Worm (Caenorhabditis elegans) whole organism, late embryonic: ENCODE results near the gene Y116A8C.44.

Experiments used
- F13H6.1 ChIP-seq: sonication (generic microtip); optimal IDR thresholded peaks from 2 replicates; lab custom pipeline; 2016; ENCODE audit warnings: missing genetic modification characterization, missing compliant biosample characterization
- T23F11.4 ChIP-seq: fragments of 200-800 bp; sonication (Bioruptor generic); optimal IDR thresholded peaks from 2 replicates; lab custom pipeline; 2018; ENCODE audit warnings: mild to moderate bottlenecking, missing genetic modification characterization, missing compliant biosample characterization
- Y22D7AL.16 ChIP-seq: sonication (generic microtip); optimal IDR thresholded peaks from 2 replicates; lab custom pipeline; 2016; ENCODE audit warnings: missing genetic modification characterization, missing compliant biosample characterization
- ceh-14 ChIP-seq: sonication (generic microtip); optimal IDR thresholded peaks from 2 replicates; lab custom pipeline; 2016; ENCODE audit warnings: missing genotype, missing genetic modification characterization, missing compliant biosample characterization
- ceh-18 ChIP-seq: sonication (generic microtip); optimal IDR thresholded peaks from 2 replicates; lab custom pipeline; 2016; ENCODE audit warnings: missing genetic modification characterization, missing compliant biosample characterization
- ceh-2 ChIP-seq: sonication (generic microtip); optimal IDR thresholded peaks from 2 replicates; lab custom pipeline; 2016; ENCODE audit warnings: missing genotype, missing genetic modification characterization, missing compliant biosample characterization
- ceh-22 ChIP-seq: sonication (generic microtip); optimal IDR thresholded peaks from 2 replicates; lab custom pipeline; 2017; ENCODE audit warnings: missing biosample characterization, missing genetic modification characterization
- ceh-24 ChIP-seq: sonication (generic microtip); optimal IDR thresholded peaks from 2 replicates; lab custom pipeline; 2016; ENCODE audit warnings: mild to moderate bottlenecking, missing genetic modification characterization, missing compliant biosample characterization
- ceh-30 ChIP-seq: fragments of 150-350 bp; optimal IDR thresholded peaks from 2 replicates; lab custom pipeline; 2014; ENCODE audit warnings: missing biosample characterization, missing genetic modification characterization
- ceh-31 ChIP-seq: sonication (generic microtip); optimal IDR thresholded peaks from 2 replicates; lab custom pipeline; 2016; ENCODE audit warnings: missing genetic modification characterization, missing compliant biosample characterization
- ceh-45 ChIP-seq: fragments of 200-800 bp; sonication (Bioruptor generic); IDR thresholded peaks from 2 replicates; pipeline ENCODE4 v1.3.6; 2022; ENCODE audit warnings: missing genetic modification reagents, missing genetic modification characterization, missing compliant biosample characterization
- ceh-48 ChIP-seq: sonication (generic microtip); optimal IDR thresholded peaks from 2 replicates; lab custom pipeline; 2016; ENCODE audit warnings: missing genetic modification characterization, inconsistent platforms, missing compliant biosample characterization
- ceh-6 ChIP-seq: fragments of 200-800 bp; sonication (Bioruptor generic); optimal IDR thresholded peaks from 2 replicates; lab custom pipeline; 2018; ENCODE audit warnings: mild to moderate bottlenecking, missing genetic modification characterization, missing compliant biosample characterization
- ceh-9 ChIP-seq: sonication (generic microtip); optimal IDR thresholded peaks from 2 replicates; lab custom pipeline; 2016; ENCODE audit warnings: mild to moderate bottlenecking, missing genetic modification characterization, inconsistent platforms, missing compliant biosample characterization
- elt-4 ChIP-seq: sonication (generic microtip); optimal IDR thresholded peaks from 2 replicates; lab custom pipeline; 2016; ENCODE audit warnings: missing genetic modification characterization, missing compliant biosample characterization
- ets-4 ChIP-seq: sonication (generic microtip); optimal IDR thresholded peaks from 2 replicates; lab custom pipeline; 2016; ENCODE audit warnings: missing genetic modification characterization, missing compliant biosample characterization
- eyg-1 ChIP-seq: sonication (generic microtip); optimal IDR thresholded peaks from 2 replicates; lab custom pipeline; 2016; ENCODE audit warnings: missing genotype, missing genetic modification characterization, missing compliant biosample characterization
- fax-1 ChIP-seq: sonication (generic microtip); optimal IDR thresholded peaks from 2 replicates; lab custom pipeline; 2016; ENCODE audit warnings: missing genotype, missing genetic modification characterization, missing compliant biosample characterization
- fkh-6 ChIP-seq: sonication (generic microtip); optimal IDR thresholded peaks from 2 replicates; lab custom pipeline; 2016; ENCODE audit warnings: missing genetic modification characterization, missing compliant biosample characterization
- gmeb-2 ChIP-seq: sonication (generic microtip); optimal IDR thresholded peaks from 2 replicates; lab custom pipeline; 2016; ENCODE audit warnings: missing genetic modification characterization, inconsistent platforms, missing compliant biosample characterization
- hlh-13 ChIP-seq: fragments of 200-800 bp; sonication (Bioruptor generic); optimal IDR thresholded peaks from 2 replicates; lab custom pipeline; 2018; ENCODE audit warnings: mild to moderate bottlenecking, missing genetic modification characterization, missing compliant biosample characterization
- hlh-30 ChIP-seq: sonication (generic microtip); optimal IDR thresholded peaks from 2 replicates; lab custom pipeline; 2017; ENCODE audit warnings: antibody characterized with exemption, missing genetic modification characterization, missing compliant biosample characterization; ENCODE audit not compliant: insufficient read depth
- hlh-6 ChIP-seq: sonication (generic microtip); optimal IDR thresholded peaks from 2 replicates; lab custom pipeline; 2016; ENCODE audit warnings: missing genotype, missing genetic modification characterization, missing compliant biosample characterization
- hlh-8 ChIP-seq: sonication (generic microtip); optimal IDR thresholded peaks from 2 replicates; lab custom pipeline; 2016; ENCODE audit warnings: missing genotype, missing genetic modification characterization, missing compliant biosample characterization
- lim-6 ChIP-seq: sonication (generic microtip); optimal IDR thresholded peaks from 2 replicates; lab custom pipeline; 2016; ENCODE audit warnings: missing genetic modification characterization, missing compliant biosample characterization
- madf-2 ChIP-seq: sonication (generic microtip); optimal IDR thresholded peaks from 2 replicates; lab custom pipeline; 2017; ENCODE audit warnings: missing genetic modification characterization, missing compliant biosample characterization
- mec-3 ChIP-seq: sonication (generic microtip); optimal IDR thresholded peaks from 2 replicates; lab custom pipeline; 2016; ENCODE audit warnings: borderline replicate concordance, missing genetic modification characterization, missing compliant biosample characterization
- nhr-11 ChIP-seq: fragments of 150-350 bp; optimal IDR thresholded peaks from 2 replicates; lab custom pipeline; 2014; ENCODE audit warnings: missing biosample characterization, missing genetic modification characterization
- nhr-232 ChIP-seq: sonication (generic microtip); optimal IDR thresholded peaks from 2 replicates; lab custom pipeline; 2016; ENCODE audit warnings: missing genetic modification characterization, missing compliant biosample characterization
- npax-4 ChIP-seq: sonication (generic microtip); optimal IDR thresholded peaks from 2 replicates; lab custom pipeline; 2016; ENCODE audit warnings: missing genetic modification characterization, missing compliant biosample characterization
- odd-2 ChIP-seq: sonication (generic microtip); optimal IDR thresholded peaks from 2 replicates; lab custom pipeline; 2017; ENCODE audit warnings: antibody characterized with exemption, mild to moderate bottlenecking, missing genetic modification characterization, missing compliant biosample characterization
- pag-3 ChIP-seq: sonication (generic microtip); optimal IDR thresholded peaks from 2 replicates; lab custom pipeline; 2016; ENCODE audit warnings: missing compliant biosample characterization, missing genetic modification characterization, borderline replicate concordance
- pat-9 ChIP-seq: fragments of 200-800 bp; sonication (Bioruptor generic); optimal IDR thresholded peaks from 2 replicates; lab custom pipeline; 2018; ENCODE audit warnings: mild to moderate bottlenecking, missing genetic modification characterization, moderate library complexity, missing compliant biosample characterization
- pax-1 ChIP-seq: fragments of 150-350 bp; optimal IDR thresholded peaks from 2 replicates; lab custom pipeline; 2014; ENCODE audit warnings: missing biosample characterization, missing genetic modification characterization
- pha-4 ChIP-seq: fragments of 150-350 bp; optimal IDR thresholded peaks from 2 replicates; lab custom pipeline; 2018; ENCODE audit warnings: missing biosample characterization, missing genetic modification reagents, missing genetic modification characterization
- pqm-1 ChIP-seq: sonication (generic microtip); optimal IDR thresholded peaks from 2 replicates; lab custom pipeline; 2016; ENCODE audit warnings: missing genetic modification characterization, missing compliant biosample characterization
- pros-1 ChIP-seq: fragments of 150-350 bp; optimal IDR thresholded peaks from 2 replicates; lab custom pipeline; 2014; ENCODE audit warnings: missing biosample characterization, missing genetic modification reagents, missing genetic modification characterization
- ref-2 ChIP-seq: sonication (generic microtip); optimal IDR thresholded peaks from 2 replicates; lab custom pipeline; 2016; ENCODE audit warnings: missing genetic modification characterization, missing compliant biosample characterization
- rnt-1 ChIP-seq: sonication (generic microtip); optimal IDR thresholded peaks from 2 replicates; lab custom pipeline; 2016; ENCODE audit warnings: missing genetic modification characterization, missing compliant biosample characterization
- sox-4 ChIP-seq: sonication (generic microtip); optimal IDR thresholded peaks from 2 replicates; lab custom pipeline; 2017; ENCODE audit warnings: mild to moderate bottlenecking, missing genetic modification characterization, inconsistent platforms, missing compliant biosample characterization
- syd-9 ChIP-seq: sonication (generic microtip); optimal IDR thresholded peaks from 2 replicates; lab custom pipeline; 2016; ENCODE audit warnings: mild to moderate bottlenecking, missing genetic modification characterization, moderate library complexity, missing compliant biosample characterization
- tbx-7 ChIP-seq: sonication (generic microtip); optimal IDR thresholded peaks from 2 replicates; lab custom pipeline; 2016; ENCODE audit warnings: missing genotype, missing genetic modification characterization, missing compliant biosample characterization
- ttx-3 ChIP-seq: sonication (generic microtip); optimal IDR thresholded peaks from 2 replicates; lab custom pipeline; 2016; ENCODE audit warnings: missing genetic modification reagents, missing genetic modification characterization, missing compliant biosample characterization
- unc-42 ChIP-seq: sonication (generic microtip); optimal IDR thresholded peaks from 2 replicates; lab custom pipeline; 2016; ENCODE audit warnings: missing genotype, missing genetic modification characterization, missing compliant biosample characterization
- zip-5 ChIP-seq: sonication (generic microtip); optimal IDR thresholded peaks from 2 replicates; lab custom pipeline; 2016; ENCODE audit warnings: missing genetic modification characterization, missing compliant biosample characterization
- ztf-16 ChIP-seq: sonication (generic microtip); optimal IDR thresholded peaks from 2 replicates; lab custom pipeline; 2017; ENCODE audit warnings: missing genetic modification characterization, missing compliant biosample characterization

Y116A8C.44 gene

DNA sequence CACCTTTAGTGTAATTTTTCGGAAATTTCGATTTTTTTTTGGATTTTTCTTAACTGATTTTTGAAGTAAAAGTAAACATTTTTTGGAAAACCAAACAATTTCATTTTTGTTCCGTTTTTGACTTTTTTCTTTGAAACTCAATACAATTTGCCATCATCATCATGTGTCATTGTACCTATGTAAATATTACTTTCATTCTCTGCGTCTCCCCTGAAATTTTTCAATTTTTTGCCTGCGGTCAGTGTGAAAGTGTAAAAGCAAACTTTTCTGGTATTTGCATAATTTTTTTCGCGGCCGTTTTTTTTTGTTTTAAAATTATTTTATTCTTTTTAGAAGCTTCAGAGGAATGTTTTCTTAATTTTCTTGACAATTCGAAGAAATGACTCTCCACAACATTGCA, 35.8 kb upstream of the Y116A8C.44 start, which contains the start of gene Y116A8C.29:
TSS of gene Y116A8C.29 (plus strand) at position 328 of the 400 bp plus-strand sequence.
- TF ChIP-seq pros-1 (tag; lab: Kevin White, UChicago) (no peak), hlh-13 (GFP tag; lab: Kevin White, UChicago) (no peak), ceh-22 (tag; lab: Kevin White, UChicago) (no peak), tbx-7 (tag; lab: Kevin White, UChicago) (no peak), ztf-16 (no peak)

DNA sequence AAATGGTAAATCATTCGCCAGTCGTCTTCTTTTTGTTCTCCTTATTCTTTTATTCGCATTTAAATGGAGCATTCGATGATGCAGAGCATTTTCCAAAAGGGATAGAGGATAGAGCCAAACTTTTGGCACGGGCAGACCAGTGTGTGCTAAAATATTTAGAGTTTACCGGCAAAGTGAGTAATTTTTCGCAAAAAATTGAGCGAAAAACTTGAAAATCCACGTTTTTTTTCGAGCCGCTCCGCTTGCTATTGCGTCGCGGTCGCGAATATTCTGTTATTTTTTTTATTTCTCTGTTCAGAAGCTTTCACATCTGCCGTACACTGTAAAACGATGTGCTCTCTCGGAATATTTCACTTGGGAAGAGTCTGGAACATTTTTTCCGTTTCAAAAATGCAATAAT, 30.9 kb upstream of the Y116A8C.44 start, which contains the start of gene Y116A8C.43:
TSS of gene Y116A8C.43 (plus strand) at position 3 of the 400 bp plus-strand sequence.
- TF ChIP-seq F13H6.1 (tag; lab: Kevin White, UChicago) (no peak), ztf-16 (no peak), ceh-48 (tag; lab: Kevin White, UChicago) (no peak), ceh-14 (tag; lab: Kevin White, UChicago) (no peak), eyg-1 (tag; lab: Kevin White, UChicago) (no peak), ceh-30 (tag; lab: Kevin White, UChicago) (no peak), unc-42 (tag; lab: Kevin White, UChicago) (no peak), zip-5 (tag; lab: Kevin White, UChicago) (no peak), tbx-7 (tag; lab: Kevin White, UChicago) (no peak), Y22D7AL.16 (tag; lab: Kevin White, UChicago) (no peak), hlh-30 (no peak), npax-4 (tag; lab: Kevin White, UChicago) (no peak), ceh-9 (tag; lab: Kevin White, UChicago) (no peak)

DNA sequence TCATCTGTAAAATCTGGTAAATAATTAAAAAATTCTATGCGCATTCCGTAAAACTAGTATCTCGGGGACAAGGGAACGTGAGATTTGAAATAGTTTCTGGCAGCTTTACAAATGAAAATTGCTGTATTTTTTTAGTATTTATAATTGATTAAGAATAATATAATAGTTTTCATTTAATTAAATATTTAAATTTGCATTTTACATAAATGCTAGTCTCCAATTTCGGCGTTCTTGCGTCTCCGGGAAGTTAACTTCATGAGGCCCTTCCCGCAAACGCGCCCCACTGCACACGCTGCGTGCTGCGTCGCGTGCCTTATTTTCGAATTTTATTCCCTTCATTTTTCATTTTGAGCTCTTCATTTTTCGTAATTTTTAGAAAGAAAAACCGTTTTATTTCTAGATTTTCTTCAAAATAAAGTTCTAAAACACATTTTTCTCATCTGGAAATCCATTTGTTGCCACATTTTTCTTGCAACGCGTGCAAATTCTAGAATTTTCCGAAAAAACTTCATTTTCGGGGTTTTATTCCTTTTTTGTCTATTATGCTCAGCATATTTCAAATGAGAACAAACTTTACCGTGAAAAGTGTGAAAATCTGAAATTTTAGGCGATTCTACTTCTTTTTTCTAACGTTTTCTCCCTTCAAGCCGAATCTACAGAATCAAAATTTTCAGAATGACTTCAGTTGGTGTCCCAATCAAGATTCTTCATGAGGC, 29.6 kb upstream of the Y116A8C.44 start, which contains the start of the genes snx-13 and snr-1:
TSS of gene snx-13 (minus strand) at position 55 of the 716 bp plus-strand sequence.
TSS of gene snr-1 (plus strand) at position 666 of the 716 bp plus-strand sequence.
- TF ChIP-seq mec-3 (tag; lab: Kevin White, UChicago) (peak; percentile 95), rnt-1 (tag; lab: Kevin White, UChicago) (peak; percentile 94), ceh-48 (tag; lab: Kevin White, UChicago) (peak; percentile 68), zip-5 (tag; lab: Kevin White, UChicago) (peak; percentile 99), elt-4 (no peak), ttx-3 (tag; lab: Kevin White, UChicago) (peak; percentile 95), sox-4 (tag; lab: Kevin White, UChicago) (peak; percentile 71), pat-9 (tag; lab: Kevin White, UChicago) (peak; percentile 79), pag-3 (peak; percentile 88), ceh-24 (tag; lab: Kevin White, UChicago) (peak; percentile 85), gmeb-2 (tag; lab: Kevin White, UChicago) (peak; percentile 82), ztf-16 (peak; percentile 96), ceh-31 (tag; lab: Kevin White, UChicago) (peak; percentile 99), hlh-30 (no peak), hlh-13 (GFP tag; lab: Kevin White, UChicago) (peak; percentile 71), hlh-6 (peak; percentile 55), ets-4 (tag; lab: Kevin White, UChicago) (peak; percentile 93), odd-2 (tag; lab: Kevin White, UChicago) (no peak), ceh-45 (peak; percentile 82), ceh-2 (tag; lab: Kevin White, UChicago) (peak; percentile 95), ref-2 (tag; lab: Kevin White, UChicago) (peak; percentile 98), pros-1 (tag; lab: Kevin White, UChicago) (no peak), nhr-11 (tag; lab: Kevin White, UChicago) (no peak), ceh-30 (tag; lab: Kevin White, UChicago) (no peak), pqm-1 (tag; lab: Kevin White, UChicago) (peak; percentile 89), ceh-18 (tag; lab: Kevin White, UChicago) (peak; percentile 54), nhr-232 (tag; lab: Kevin White, UChicago) (no peak), fkh-6 (peak; percentile 42), ceh-6 (peak; percentile 48), syd-9 (tag; lab: Kevin White, UChicago) (peak; percentile 66), pha-4 (tag; lab: Kevin White, UChicago) (no peak), hlh-8 (tag; lab: Kevin White, UChicago) (peak; percentile 97), pax-1 (tag; lab: Kevin White, UChicago) (no peak), fax-1 (tag; lab: Kevin White, UChicago) (peak; percentile 96), T23F11.4 (GFP tag; lab: Kevin White, UChicago) (peak; percentile 83), lim-6 (tag; lab: Kevin White, UChicago) (peak; percentile 96), ceh-14 (tag; lab: Kevin White, UChicago) (peak; percentile 98), tbx-7 (tag; lab: Kevin White, UChicago) (peak; percentile 96), madf-2 (tag; lab: Kevin White, UChicago) (peak; percentile 76)
